Worm (Caenorhabditis elegans) whole organism, L3 larva: ENCODE measurements around the gene sec-20.

Experiments used
- ama-1 ChIP-seq: fragments of 150-350 bp; optimal IDR thresholded peaks from 2 replicates; lab custom pipeline; 2018
- daf-12 ChIP-seq: fragments of 150-350 bp; optimal IDR thresholded peaks from 2 replicates; lab custom pipeline; 2014; ENCODE audit warnings: missing biosample characterization, missing genetic modification reagents, missing genetic modification characterization
- egl-5 ChIP-seq: fragments of 150-350 bp; optimal IDR thresholded peaks from 2 replicates; lab custom pipeline; 2017; ENCODE audit warnings: missing biosample characterization, missing genetic modification reagents, missing genetic modification characterization, inconsistent platforms
- lin-15B ChIP-seq: fragments of 150-350 bp; optimal IDR thresholded peaks from 2 replicates; lab custom pipeline; 2014; ENCODE audit warnings: missing biosample characterization, missing genetic modification characterization
- nhr-11 ChIP-seq: fragments of 150-350 bp; optimal IDR thresholded peaks from 2 replicates; lab custom pipeline; 2014; ENCODE audit warnings: missing biosample characterization, missing genetic modification characterization
- nhr-237 ChIP-seq: fragments of 150-350 bp; optimal IDR thresholded peaks from 2 replicates; lab custom pipeline; 2014; ENCODE audit warnings: missing biosample characterization, missing genetic modification characterization
- nhr-28 ChIP-seq: fragments of 150-350 bp; optimal IDR thresholded peaks from 2 replicates; lab custom pipeline; 2014; ENCODE audit warnings: missing biosample characterization, missing genetic modification characterization
- pha-4 ChIP-seq: fragments of 150-350 bp; optimal IDR thresholded peaks from 2 replicates; lab custom pipeline; 2014; ENCODE audit warnings: missing biosample characterization, missing genetic modification reagents, missing genetic modification characterization
- pqm-1 ChIP-seq: fragments of 150-350 bp; optimal IDR thresholded peaks from 2 replicates; lab custom pipeline; 2017; ENCODE audit warnings: missing biosample characterization, missing genetic modification characterization, inconsistent platforms
- tbx-2 ChIP-seq: sonication (generic microtip); optimal IDR thresholded peaks from 2 replicates; lab custom pipeline; 2016; ENCODE audit warnings: mild to moderate bottlenecking, missing genetic modification characterization, missing compliant biosample characterization
- zag-1 ChIP-seq: fragments of 150-350 bp; optimal IDR thresholded peaks from 2 replicates; lab custom pipeline; 2014; ENCODE audit warnings: missing biosample characterization, missing genetic modification characterization

DNA sequence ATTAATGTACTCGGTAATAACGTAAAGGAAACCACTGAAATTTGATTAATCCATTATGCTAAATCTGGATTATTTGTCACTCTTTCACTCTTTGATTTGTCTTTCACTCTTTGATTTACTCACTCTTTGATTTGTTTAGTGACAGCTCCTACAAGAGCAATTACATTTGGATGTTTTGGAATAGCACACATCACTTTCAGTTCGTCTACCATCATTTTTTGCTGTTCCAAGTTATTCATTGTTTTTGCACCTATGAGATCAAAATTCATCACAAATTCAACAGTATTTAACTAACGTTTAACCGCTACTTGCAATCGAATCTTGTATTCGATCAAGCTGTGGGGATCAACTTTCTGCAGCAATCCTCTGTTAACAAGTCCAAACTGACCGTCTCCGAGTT, 42.8 kb upstream of the sec-20 start:
- TF ChIP-seq nhr-11 (no peak), egl-5 (no peak), zag-1 (no peak), nhr-237 (no peak), lin-15B (tag; lab: Kevin White, UChicago) (no peak), nhr-28 (tag; lab: Kevin White, UChicago) (no peak), pqm-1 (tag; lab: Kevin White, UChicago) (no peak), tbx-2 (tag; lab: Kevin White, UChicago) (no peak), daf-12 (no peak), pha-4 (tag; lab: Kevin White, UChicago) (no peak), ama-1 (no peak)
